Worm (Caenorhabditis elegans) whole organism, late embryonic: ENCODE results near the gene set-14.

Experiments
- C08G9.2 ChIP-seq: sonication (generic microtip); optimal IDR thresholded peaks from 2 replicates; lab custom pipeline; 2016; ENCODE audit warnings: mild to moderate bottlenecking, missing genetic modification characterization, moderate library complexity, missing compliant biosample characterization
- C38D4.7 ChIP-seq: fragments of 200-800 bp; sonication (Bioruptor generic); optimal IDR thresholded peaks from 2 replicates; lab custom pipeline; 2018; ENCODE audit warnings: mild to moderate bottlenecking, missing genetic modification characterization, moderate library complexity, missing compliant biosample characterization
- K09A11.1 ChIP-seq: sonication (generic microtip); optimal IDR thresholded peaks from 2 replicates; lab custom pipeline; 2017; ENCODE audit warnings: antibody characterized with exemption, mild to moderate bottlenecking, missing genetic modification characterization, missing compliant biosample characterization; ENCODE audit not compliant: insufficient read depth
- T23F11.4 ChIP-seq: fragments of 200-800 bp; sonication (Bioruptor generic); optimal IDR thresholded peaks from 2 replicates; lab custom pipeline; 2018; ENCODE audit warnings: mild to moderate bottlenecking, missing genetic modification characterization, missing compliant biosample characterization
- Y22D7AL.16 ChIP-seq: sonication (generic microtip); optimal IDR thresholded peaks from 2 replicates; lab custom pipeline; 2016; ENCODE audit warnings: missing genetic modification characterization, missing compliant biosample characterization
- ahr-1 ChIP-seq: sonication (generic microtip); optimal IDR thresholded peaks from 2 replicates; lab custom pipeline; 2016; ENCODE audit warnings: missing genetic modification characterization, missing compliant biosample characterization
- ama-1 ChIP-seq: fragments of 150-350 bp; optimal IDR thresholded peaks from 2 replicates; lab custom pipeline; 2014
- ceh-18 ChIP-seq: sonication (generic microtip); optimal IDR thresholded peaks from 2 replicates; lab custom pipeline; 2016; ENCODE audit warnings: missing genetic modification characterization, missing compliant biosample characterization
- ceh-19 ChIP-seq: fragments of 200-800 bp; sonication (Bioruptor generic); optimal IDR thresholded peaks from 2 replicates; lab custom pipeline; 2018; ENCODE audit warnings: mild to moderate bottlenecking, missing genetic modification characterization, missing compliant biosample characterization
- ceh-2 ChIP-seq: sonication (generic microtip); optimal IDR thresholded peaks from 2 replicates; lab custom pipeline; 2016; ENCODE audit warnings: missing genotype, missing genetic modification characterization, missing compliant biosample characterization
- ceh-22 ChIP-seq: sonication (generic microtip); optimal IDR thresholded peaks from 2 replicates; lab custom pipeline; 2017; ENCODE audit warnings: missing biosample characterization, missing genetic modification characterization
- ceh-24 ChIP-seq: sonication (generic microtip); optimal IDR thresholded peaks from 2 replicates; lab custom pipeline; 2016; ENCODE audit warnings: mild to moderate bottlenecking, missing genetic modification characterization, missing compliant biosample characterization
- ceh-30 ChIP-seq: fragments of 150-350 bp; optimal IDR thresholded peaks from 2 replicates; lab custom pipeline; 2014; ENCODE audit warnings: missing biosample characterization, missing genetic modification characterization
- ceh-31 ChIP-seq: sonication (generic microtip); optimal IDR thresholded peaks from 2 replicates; lab custom pipeline; 2016; ENCODE audit warnings: missing genetic modification characterization, missing compliant biosample characterization
- ceh-34 ChIP-seq: sonication (generic microtip); optimal IDR thresholded peaks from 2 replicates; lab custom pipeline; 2016; ENCODE audit warnings: mild to moderate bottlenecking, missing genetic modification characterization, missing compliant biosample characterization
- ceh-48 ChIP-seq: sonication (generic microtip); optimal IDR thresholded peaks from 2 replicates; lab custom pipeline; 2016; ENCODE audit warnings: missing genetic modification characterization, inconsistent platforms, missing compliant biosample characterization
- ceh-6 ChIP-seq: fragments of 200-800 bp; sonication (Bioruptor generic); optimal IDR thresholded peaks from 2 replicates; lab custom pipeline; 2018; ENCODE audit warnings: mild to moderate bottlenecking, missing genetic modification characterization, missing compliant biosample characterization
- ceh-9 ChIP-seq: sonication (generic microtip); optimal IDR thresholded peaks from 2 replicates; lab custom pipeline; 2016; ENCODE audit warnings: mild to moderate bottlenecking, missing genetic modification characterization, inconsistent platforms, missing compliant biosample characterization
- che-1 ChIP-seq: sonication (generic microtip); optimal IDR thresholded peaks from 2 replicates; lab custom pipeline; 2016; ENCODE audit warnings: mild to moderate bottlenecking, missing genetic modification characterization, missing compliant biosample characterization
- elt-2 ChIP-seq: sonication (generic microtip); optimal IDR thresholded peaks from 2 replicates; lab custom pipeline; 2016; ENCODE audit warnings: missing genetic modification reagents, missing genetic modification characterization, missing compliant biosample characterization
- ets-4 ChIP-seq: sonication (generic microtip); optimal IDR thresholded peaks from 2 replicates; lab custom pipeline; 2016; ENCODE audit warnings: missing genetic modification characterization, missing compliant biosample characterization
- fax-1 ChIP-seq: sonication (generic microtip); optimal IDR thresholded peaks from 2 replicates; lab custom pipeline; 2016; ENCODE audit warnings: missing genotype, missing genetic modification characterization, missing compliant biosample characterization
- fkh-10 ChIP-seq: fragments of 150-350 bp; optimal IDR thresholded peaks from 2 replicates; lab custom pipeline; 2014; ENCODE audit warnings: missing biosample characterization, missing genetic modification reagents, missing genetic modification characterization
- fkh-6 ChIP-seq: sonication (generic microtip); optimal IDR thresholded peaks from 2 replicates; lab custom pipeline; 2016; ENCODE audit warnings: missing genetic modification characterization, missing compliant biosample characterization
- gmeb-2 ChIP-seq: sonication (generic microtip); optimal IDR thresholded peaks from 2 replicates; lab custom pipeline; 2016; ENCODE audit warnings: missing genetic modification characterization, inconsistent platforms, missing compliant biosample characterization
- hlh-15 ChIP-seq: sonication (generic microtip); optimal IDR thresholded peaks from 2 replicates; lab custom pipeline; 2016; ENCODE audit warnings: missing genetic modification characterization, missing compliant biosample characterization
- hlh-30 ChIP-seq: sonication (generic microtip); optimal IDR thresholded peaks from 2 replicates; lab custom pipeline; 2017; ENCODE audit warnings: antibody characterized with exemption, missing genetic modification characterization, missing compliant biosample characterization; ENCODE audit not compliant: insufficient read depth
- hlh-8 ChIP-seq: sonication (generic microtip); optimal IDR thresholded peaks from 2 replicates; lab custom pipeline; 2016; ENCODE audit warnings: missing genotype, missing genetic modification characterization, missing compliant biosample characterization
- lim-6 ChIP-seq: sonication (generic microtip); optimal IDR thresholded peaks from 2 replicates; lab custom pipeline; 2016; ENCODE audit warnings: missing genetic modification characterization, missing compliant biosample characterization
- lin-11 ChIP-seq: fragments of 200-800 bp; sonication (Bioruptor generic); optimal IDR thresholded peaks from 2 replicates; lab custom pipeline; 2018; ENCODE audit warnings: mild to moderate bottlenecking, missing genetic modification characterization, missing compliant biosample characterization
- madf-2 ChIP-seq: sonication (generic microtip); optimal IDR thresholded peaks from 2 replicates; lab custom pipeline; 2017; ENCODE audit warnings: missing genetic modification characterization, missing compliant biosample characterization
- mec-3 ChIP-seq: sonication (generic microtip); optimal IDR thresholded peaks from 2 replicates; lab custom pipeline; 2016; ENCODE audit warnings: borderline replicate concordance, missing genetic modification characterization, missing compliant biosample characterization
- nhr-232 ChIP-seq: sonication (generic microtip); optimal IDR thresholded peaks from 2 replicates; lab custom pipeline; 2016; ENCODE audit warnings: missing genetic modification characterization, missing compliant biosample characterization
- npax-4 ChIP-seq: sonication (generic microtip); optimal IDR thresholded peaks from 2 replicates; lab custom pipeline; 2016; ENCODE audit warnings: missing genetic modification characterization, missing compliant biosample characterization
- odd-2 ChIP-seq: sonication (generic microtip); optimal IDR thresholded peaks from 2 replicates; lab custom pipeline; 2017; ENCODE audit warnings: antibody characterized with exemption, mild to moderate bottlenecking, missing genetic modification characterization, missing compliant biosample characterization
- pax-1 ChIP-seq: fragments of 150-350 bp; optimal IDR thresholded peaks from 2 replicates; lab custom pipeline; 2014; ENCODE audit warnings: missing biosample characterization, missing genetic modification characterization
- pha-2 ChIP-seq: sonication (generic microtip); optimal IDR thresholded peaks from 2 replicates; lab custom pipeline; 2017; ENCODE audit warnings: mild to moderate bottlenecking, missing genetic modification characterization, missing compliant biosample characterization
- pha-4 ChIP-seq: fragments of 150-350 bp; optimal IDR thresholded peaks from 2 replicates; lab custom pipeline; 2018; ENCODE audit warnings: missing biosample characterization, missing genetic modification reagents, missing genetic modification characterization
- pros-1 ChIP-seq: fragments of 150-350 bp; optimal IDR thresholded peaks from 2 replicates; lab custom pipeline; 2014; ENCODE audit warnings: missing biosample characterization, missing genetic modification reagents, missing genetic modification characterization
- sdc-2 ChIP-seq: sonication (generic microtip); optimal IDR thresholded peaks from 2 replicates; lab custom pipeline; 2016; ENCODE audit warnings: missing genotype, missing genetic modification characterization, missing compliant biosample characterization
- sox-4 ChIP-seq: sonication (generic microtip); optimal IDR thresholded peaks from 2 replicates; lab custom pipeline; 2017; ENCODE audit warnings: mild to moderate bottlenecking, missing genetic modification characterization, inconsistent platforms, missing compliant biosample characterization
- syd-9 ChIP-seq: sonication (generic microtip); optimal IDR thresholded peaks from 2 replicates; lab custom pipeline; 2016; ENCODE audit warnings: mild to moderate bottlenecking, missing genetic modification characterization, moderate library complexity, missing compliant biosample characterization
- tbx-2 ChIP-seq: sonication (generic microtip); optimal IDR thresholded peaks from 2 replicates; lab custom pipeline; 2016; ENCODE audit warnings: missing genetic modification characterization, missing compliant biosample characterization
- tbx-7 ChIP-seq: sonication (generic microtip); optimal IDR thresholded peaks from 2 replicates; lab custom pipeline; 2016; ENCODE audit warnings: missing genotype, missing genetic modification characterization, missing compliant biosample characterization
- ttx-3 ChIP-seq: sonication (generic microtip); optimal IDR thresholded peaks from 2 replicates; lab custom pipeline; 2016; ENCODE audit warnings: missing genetic modification reagents, missing genetic modification characterization, missing compliant biosample characterization
- unc-42 ChIP-seq: sonication (generic microtip); optimal IDR thresholded peaks from 2 replicates; lab custom pipeline; 2016; ENCODE audit warnings: missing genotype, missing genetic modification characterization, missing compliant biosample characterization
- unc-55 ChIP-seq: sonication (generic microtip); optimal IDR thresholded peaks from 2 replicates; lab custom pipeline; 2017; ENCODE audit warnings: missing biosample characterization, missing genetic modification reagents, missing genetic modification characterization

Gene set-14

ce11 chrII:10793393-10793792 lies 2.7 kb downstream of the set-14 start, which contains the start of gene vps-11:
TSS of gene vps-11 (minus strand) at chrII:10793493.
- TF ChIP-seq K09A11.1 (no peak), hlh-30 (tag; lab: Kevin White, UChicago) (no peak), sox-4 (tag; lab: Kevin White, UChicago) (no peak), ceh-22 (tag; lab: Kevin White, UChicago) (no peak), mec-3 (tag; lab: Kevin White, UChicago) (no peak), unc-55 (GFP tag; lab: Kevin White, UChicago) (no peak), odd-2 (no peak), ceh-48 (no peak), C38D4.7 (no peak), npax-4 (tag; lab: Kevin White, UChicago) (no peak), ceh-30 (tag; lab: Kevin White, UChicago) (no peak), ceh-34 (tag; lab: Kevin White, UChicago) (no peak), ceh-18 (no peak), pha-2 (tag; lab: Kevin White, UChicago) (no peak), sdc-2 (tag; lab: Kevin White, UChicago) (no peak), ttx-3 (tag; lab: Kevin White, UChicago) (no peak), pros-1 (no peak), nhr-232 (no peak)

- no peak for TF ChIP-seq pax-1 (tag; lab: Kevin White, UChicago)
- no peak for TF ChIP-seq fax-1
- TF ChIP-seq ets-4 (tag; lab: Kevin White, UChicago), result no peak
- TF ChIP-seq sox-4 (tag; lab: Kevin White, UChicago), result no peak
- TF ChIP-seq ceh-6 (GFP tag; lab: Kevin White, UChicago), result no peak
- TF ChIP-seq ceh-2 (tag; lab: Kevin White, UChicago), result no peak
- TF ChIP-seq ceh-19 (GFP tag; lab: Kevin White, UChicago), result no peak
- TF ChIP-seq che-1, result no peak
- TF ChIP-seq C38D4.7, result no peak
- TF ChIP-seq hlh-8 (tag; lab: Kevin White, UChicago), result no peak
- no peak for TF ChIP-seq unc-55 (GFP tag; lab: Kevin White, UChicago)
- TF ChIP-seq madf-2 (tag; lab: Kevin White, UChicago), result no peak
- no peak for TF ChIP-seq hlh-30 (tag; lab: Kevin White, UChicago)
- TF ChIP-seq, all 69 proteins: peak for 0
Measured at ce11 chrII:10792611-10793010, 3.5 kb downstream of the set-14 start.

- TF ChIP-seq lim-6 (tag; lab: Kevin White, UChicago), result no peak
- no peak for TF ChIP-seq ceh-34 (tag; lab: Kevin White, UChicago)
- no peak for TF ChIP-seq tbx-2 (tag; lab: Kevin White, UChicago)
- TF ChIP-seq ceh-24 (tag; lab: Kevin White, UChicago), result no peak
- no peak for TF ChIP-seq fkh-6 (tag; lab: Kevin White, UChicago)
- no peak for TF ChIP-seq ama-1 (lab: Kevin White, UChicago)
- TF ChIP-seq pha-4 (tag; lab: Kevin White, UChicago), result no peak
- TF ChIP-seq fkh-10 (GFP tag; lab: Kevin White, UChicago), result no peak
- no peak for TF ChIP-seq unc-55 (GFP tag; lab: Kevin White, UChicago)
- TF ChIP-seq nhr-232, result no peak
- TF ChIP-seq Y22D7AL.16, result no peak
- TF ChIP-seq che-1, result no peak
- TF ChIP-seq T23F11.4 (GFP tag; lab: Kevin White, UChicago), result no peak
Measured at ce11 chrII:10787240-10787639, 8.9 kb downstream of the set-14 start, which contains the start of gene tag-209. TSS of gene tag-209 (plus strand) at chrII:10787312.

ce11 chrII:10784780-10785463 lies 11.2 kb downstream of the set-14 start, which contains the start of gene cdl-1:
TSS of gene cdl-1 (plus strand) at chrII:10785452.
- peak; percentile 22 for TF ChIP-seq unc-42 (tag; lab: Kevin White, UChicago)
- TF ChIP-seq lin-11 (tag; lab: Kevin White, UChicago), result no peak
- no peak for TF ChIP-seq ceh-19 (GFP tag; lab: Kevin White, UChicago)
- TF ChIP-seq ceh-31 (tag; lab: Kevin White, UChicago), result no peak
- TF ChIP-seq K09A11.1, result no peak
- no peak for TF ChIP-seq C08G9.2
- TF ChIP-seq sdc-2 (tag; lab: Kevin White, UChicago), result no peak
- no peak for TF ChIP-seq ceh-24 (tag; lab: Kevin White, UChicago)
- peak; percentile 4 for TF ChIP-seq elt-2 (tag; lab: Kevin White, UChicago)
- no peak for TF ChIP-seq che-1
- TF ChIP-seq tbx-7 (tag; lab: Kevin White, UChicago), result no peak
- TF ChIP-seq ahr-1 (tag; lab: Kevin White, UChicago), result no peak
- TF ChIP-seq syd-9 (tag; lab: Kevin White, UChicago), result no peak
- TF ChIP-seq gmeb-2 (tag; lab: Kevin White, UChicago), result no peak
- no peak for TF ChIP-seq ceh-34 (tag; lab: Kevin White, UChicago)
- TF ChIP-seq ama-1 (lab: Kevin White, UChicago), result no peak
- no peak for TF ChIP-seq ceh-9 (tag; lab: Kevin White, UChicago)
- TF ChIP-seq hlh-15, result no peak
